Fruit fly (Drosophila melanogaster): ENCODE measurements around the gene Rpn9.

DNA sequence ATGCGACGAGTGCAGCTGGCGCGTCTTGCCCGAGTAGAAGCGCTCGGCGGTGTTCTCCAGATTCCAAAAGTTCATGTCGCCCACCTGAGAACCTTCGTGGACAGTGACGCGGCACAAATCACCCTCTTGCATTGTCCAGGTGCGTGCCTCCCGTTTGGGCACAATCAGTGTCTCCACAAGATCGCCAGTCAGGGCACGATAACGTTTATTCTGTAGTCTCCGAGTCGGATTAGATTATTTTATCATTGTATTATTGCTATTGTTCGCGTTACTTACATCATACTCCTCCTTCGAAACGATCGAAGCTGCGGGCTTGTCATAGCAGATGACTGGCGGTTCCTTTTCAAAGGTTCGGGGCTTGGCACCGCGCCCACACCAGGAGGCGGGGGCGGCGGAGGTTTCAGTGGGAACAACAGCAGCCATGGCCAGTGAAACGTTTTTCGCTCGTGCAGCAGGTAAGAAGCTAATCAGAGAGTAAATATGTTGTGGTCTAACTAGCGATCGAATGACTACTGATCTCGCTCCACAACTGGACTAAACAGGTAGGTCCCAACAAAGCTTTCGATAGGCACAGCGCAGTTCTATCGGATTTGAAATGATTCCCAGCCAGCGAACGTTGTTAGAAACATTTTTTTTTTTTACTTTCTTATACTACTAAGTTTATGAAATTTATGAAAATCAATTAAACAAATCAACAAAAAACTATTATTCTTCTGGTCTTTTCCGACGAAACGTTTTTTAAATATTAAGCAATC lies 40.5 kb upstream of the Rpn9 start, which contains the start of gene CG10208:
- TF ChIP-seq Clk (GFP tag; optimal IDR thresholded peaks at IDR 0.05) (no peak), ovo (GFP tag; optimal IDR thresholded peaks at IDR 0.05) (no peak), CG11617 (GFP tag; optimal IDR thresholded peaks at IDR 0.05) (no peak)

Data from whole organism, adult.